Fruit fly (Drosophila melanogaster) whole organism, embryonic: ENCODE data around the gene T48.

ENCODE experiments used
- CG10654 ChIP-seq: fragments of 200-800 bp; sonication (Bioruptor generic); optimal IDR thresholded peaks from 2 replicates; lab custom pipeline; 2016; ENCODE audit warnings: missing biosample characterization, missing genetic modification characterization
- CG11093 ChIP-seq: fragments of 200-800 bp; sonication (Bioruptor generic); IDR thresholded peaks from 3 replicates; pipeline ENCODE4 v1.3.6; 2022; ENCODE audit warnings: missing biosample characterization, missing genetic modification characterization
- CG12219 ChIP-seq: fragments of 200-800 bp; sonication (Bioruptor generic); optimal IDR thresholded peaks from 3 replicates; lab custom pipeline; 2018; ENCODE audit warnings: missing biosample characterization, mild to moderate bottlenecking, missing genetic modification characterization
- CG12391 ChIP-seq: fragments of 200-800 bp; sonication (Bioruptor generic); optimal IDR thresholded peaks from 3 replicates; lab custom pipeline; 2018; ENCODE audit warnings: missing biosample characterization, mild to moderate bottlenecking, missing genetic modification characterization, moderate library complexity
- CG12942 ChIP-seq: fragments of 200-800 bp; sonication (Bioruptor generic); optimal IDR thresholded peaks from 3 replicates; lab custom pipeline; 2016; ENCODE audit warnings: missing biosample characterization, missing genetic modification characterization
- CG13424 ChIP-seq: fragments of 200-800 bp; sonication (Bioruptor generic); optimal IDR thresholded peaks from 2 replicates; lab custom pipeline; 2019; ENCODE audit warnings: missing biosample characterization, mild to moderate bottlenecking, missing genetic modification characterization, moderate library complexity
- CG14050 ChIP-seq: fragments of 200-800 bp; sonication (Bioruptor generic); IDR thresholded peaks from 3 replicates; pipeline ENCODE4 v1.3.6; 2022; ENCODE audit warnings: missing biosample characterization, missing genetic modification characterization
- CG14667 ChIP-seq: fragments of 200-800 bp; sonication (Bioruptor generic); IDR thresholded peaks from 2 replicates; pipeline ENCODE4 v1.3.6; 2022; ENCODE audit warnings: missing biosample characterization, missing genetic modification characterization
- CG15696 ChIP-seq: fragments of 200-800 bp; sonication (Bioruptor generic); optimal IDR thresholded peaks from 2 replicates; lab custom pipeline; 2019; ENCODE audit warnings: missing biosample characterization, mild to moderate bottlenecking, missing genetic modification characterization, moderate library complexity
- CG17328 ChIP-seq: fragments of 200-800 bp; sonication (Bioruptor generic); IDR thresholded peaks from 2 replicates; pipeline ENCODE4 v1.3.6; 2022; ENCODE audit warnings: missing biosample characterization, missing genetic modification characterization
- CG17359 ChIP-seq: fragments of 200-800 bp; sonication (Bioruptor generic); optimal IDR thresholded peaks from 3 replicates; lab custom pipeline; 2018; ENCODE audit warnings: missing biosample characterization, mild to moderate bottlenecking, missing genetic modification characterization, moderate library complexity
- CG17912 ChIP-seq: fragments of 200-800 bp; sonication (Bioruptor generic); optimal IDR thresholded peaks from 2 replicates; lab custom pipeline; 2018; ENCODE audit warnings: missing biosample characterization, mild to moderate bottlenecking, missing genetic modification characterization
- CG31224 ChIP-seq: fragments of 200-800 bp; sonication (Bioruptor generic); IDR thresholded peaks from 2 replicates; pipeline ENCODE4 v1.3.6; 2022; ENCODE audit warnings: missing biosample characterization, missing genetic modification characterization
- CG31365 ChIP-seq: fragments of 200-800 bp; sonication (Bioruptor generic); optimal IDR thresholded peaks from 2 replicates; lab custom pipeline; 2018; ENCODE audit warnings: missing biosample characterization, mild to moderate bottlenecking, missing genetic modification characterization
- CG33213 ChIP-seq: fragments of 200-800 bp; sonication (Bioruptor generic); optimal IDR thresholded peaks from 3 replicates; lab custom pipeline; 2016; ENCODE audit warnings: missing biosample characterization, missing genetic modification characterization
- CG4282 ChIP-seq: fragments of 200-800 bp; sonication (Bioruptor generic); optimal IDR thresholded peaks from 2 replicates; lab custom pipeline; 2016; ENCODE audit warnings: missing biosample characterization, missing genetic modification characterization
- CG4328 ChIP-seq: fragments of 200-800 bp; sonication (Bioruptor generic); optimal IDR thresholded peaks from 3 replicates; lab custom pipeline; 2017; ENCODE audit warnings: missing biosample characterization, missing genetic modification reagents, missing genetic modification characterization
- CG4730 ChIP-seq: fragments of 200-800 bp; sonication (Bioruptor generic); IDR thresholded peaks from 2 replicates; pipeline ENCODE4 v1.3.6; 2022; ENCODE audit warnings: missing biosample characterization, missing genetic modification characterization
- CG6854 ChIP-seq: fragments of 200-800 bp; sonication (Bioruptor generic); optimal IDR thresholded peaks from 3 replicates; lab custom pipeline; 2017; ENCODE audit warnings: missing biosample characterization, mild to moderate bottlenecking, missing genetic modification characterization
- CG7963 ChIP-seq: fragments of 200-800 bp; sonication (Bioruptor generic); IDR thresholded peaks from 3 replicates; pipeline ENCODE4 v1.3.6; 2022; ENCODE audit warnings: missing biosample characterization, missing genetic modification characterization; ENCODE audit not compliant: partially characterized antibody
- CG8924 ChIP-seq: fragments of 200-800 bp; optimal IDR thresholded peaks from 3 replicates; lab custom pipeline; 2019; ENCODE audit warnings: missing biosample characterization, mild to moderate bottlenecking, missing genetic modification characterization, moderate library complexity
- CG9876 ChIP-seq: fragments of 200-800 bp; sonication (Bioruptor generic); optimal IDR thresholded peaks from 2 replicates; lab custom pipeline; 2016; ENCODE audit warnings: missing biosample characterization, missing genetic modification characterization
- CkIIα-i1 ChIP-seq: fragments of 200-800 bp; sonication (Bioruptor generic); IDR thresholded peaks from 2 replicates; pipeline ENCODE4 v1.3.6; 2022; ENCODE audit warnings: missing biosample characterization, missing genetic modification characterization
- D ChIP-seq, 2 experiments: fragments of 200-800 bp in 1 of 2; fragments of >200 bp in 1 of 2; sonication (Bioruptor generic) in 1 of 2; optimal IDR thresholded peaks; 2 replicates in 1 of 2; 3 replicates in 1 of 2; lab custom pipeline; 2017; ENCODE audit warnings: mild to moderate bottlenecking in 1 of 2, missing biosample characterization in 1 of 2, missing genetic modification characterization in 1 of 2, missing genetic modification reagents in 1 of 2
- Fer1 ChIP-seq: fragments of 200-800 bp; sonication (Bioruptor generic); optimal IDR thresholded peaks from 2 replicates; lab custom pipeline; 2017; ENCODE audit warnings: missing biosample characterization, mild to moderate bottlenecking, missing genetic modification characterization
- GATAe ChIP-seq: fragments of 200-800 bp; sonication (Bioruptor generic); conservative IDR thresholded peaks from 2 replicates; pipeline ENCODE4 v1.3.6; 2022; ENCODE audit warnings: missing biosample characterization, missing genetic modification characterization
- HLH3B ChIP-seq: fragments of 200-800 bp; sonication (Bioruptor generic); IDR thresholded peaks from 2 replicates; pipeline ENCODE4 v1.3.6; 2022; ENCODE audit warnings: missing biosample characterization, missing genetic modification characterization
- Hmr ChIP-seq: fragments of 200-800 bp; sonication (Bioruptor generic); optimal IDR thresholded peaks from 3 replicates; lab custom pipeline; 2017; ENCODE audit warnings: mild to moderate bottlenecking, missing biosample characterization, missing genetic modification reagents, missing genetic modification characterization
- Hr78 ChIP-seq, 2 experiments: fragments of 200-800 bp in 1 of 2; fragments of >200 bp in 1 of 2; sonication (Bioruptor generic) in 1 of 2; optimal IDR thresholded peaks; 2 replicates each; lab custom pipeline; 2017 to 2019; ENCODE audit warnings: missing biosample characterization in 2 of 2, missing genetic modification characterization in 2 of 2, mild to moderate bottlenecking in 1 of 2, moderate library complexity in 1 of 2
- Kr ChIP-seq: fragments of 200-800 bp; sonication (Bioruptor generic); optimal IDR thresholded peaks from 2 replicates; lab custom pipeline; 2017; ENCODE audit warnings: missing biosample characterization, mild to moderate bottlenecking, missing genetic modification characterization
- MESR4 ChIP-seq: fragments of 200-800 bp; sonication (Bioruptor generic); optimal IDR thresholded peaks from 2 replicates; lab custom pipeline; 2018; ENCODE audit warnings: missing biosample characterization, mild to moderate bottlenecking, missing genetic modification characterization, moderate library complexity
- Meics ChIP-seq: fragments of 200-800 bp; sonication (Bioruptor generic); optimal IDR thresholded peaks from 2 replicates; lab custom pipeline; 2017; ENCODE audit warnings: missing biosample characterization, mild to moderate bottlenecking, missing genetic modification characterization
- Mes4 ChIP-seq: fragments of 200-800 bp; sonication (Bioruptor generic); optimal IDR thresholded peaks from 2 replicates; lab custom pipeline; 2016; ENCODE audit warnings: missing biosample characterization, missing genetic modification characterization
- Myb ChIP-seq: fragments of 200-800 bp; sonication (Bioruptor generic); optimal IDR thresholded peaks from 2 replicates; lab custom pipeline; 2016; ENCODE audit warnings: missing biosample characterization, missing genetic modification characterization
- Nf-YB ChIP-seq: fragments of 200-800 bp; sonication (Bioruptor generic); optimal IDR thresholded peaks from 3 replicates; lab custom pipeline; 2019; ENCODE audit warnings: missing biosample characterization, mild to moderate bottlenecking, missing genetic modification characterization, moderate library complexity
- Oaz ChIP-seq: fragments of 200-800 bp; sonication (Bioruptor generic); IDR thresholded peaks from 2 replicates; pipeline ENCODE4 v1.3.6; 2022; ENCODE audit warnings: missing biosample characterization, missing genetic modification characterization
- PHDP ChIP-seq: fragments of 200-800 bp; sonication (Bioruptor generic); optimal IDR thresholded peaks from 3 replicates; lab custom pipeline; 2018; ENCODE audit warnings: missing biosample characterization, mild to moderate bottlenecking, missing genetic modification characterization, moderate library complexity
- Ssrp ChIP-seq: fragments of 200-800 bp; sonication (Bioruptor generic); optimal IDR thresholded peaks from 2 replicates; lab custom pipeline; 2018; ENCODE audit warnings: missing biosample characterization, mild to moderate bottlenecking, missing genetic modification characterization, moderate library complexity
- Xrp1 ChIP-seq: fragments of 200-800 bp; sonication (Bioruptor generic); IDR thresholded peaks from 2 replicates; pipeline ENCODE4 v1.3.6; 2022; ENCODE audit warnings: missing biosample characterization, missing genetic modification characterization
- bab2 ChIP-seq: fragments of 200-800 bp; sonication (Bioruptor generic); optimal IDR thresholded peaks from 2 replicates; lab custom pipeline; 2016; ENCODE audit warnings: missing biosample characterization, missing genetic modification characterization
- da ChIP-seq: fragments of 200-800 bp; sonication (Bioruptor generic); optimal IDR thresholded peaks from 2 replicates; lab custom pipeline; 2016; ENCODE audit warnings: missing biosample characterization, missing genetic modification characterization
- disco-r ChIP-seq: fragments of 200-800 bp; sonication (Bioruptor generic); optimal IDR thresholded peaks from 2 replicates; lab custom pipeline; 2016; ENCODE audit warnings: missing biosample characterization, missing genetic modification characterization
- fru ChIP-seq: fragments of >200 bp; optimal IDR thresholded peaks from 2 replicates; lab custom pipeline; 2017
- insv ChIP-seq, 2 experiments: fragments of 200-800 bp; sonication (Bioruptor generic); optimal IDR thresholded peaks; 3 replicates each; lab custom pipeline; 2016 to 2018; ENCODE audit warnings: missing biosample characterization in 2 of 2, missing genetic modification characterization in 2 of 2
- lbe ChIP-seq: fragments of 200-800 bp; sonication (Bioruptor generic); optimal IDR thresholded peaks from 2 replicates; lab custom pipeline; 2016; ENCODE audit warnings: missing biosample characterization, mild to moderate bottlenecking, missing genetic modification characterization
- lmd ChIP-seq: fragments of 200-800 bp; sonication (Bioruptor generic); IDR thresholded peaks from 2 replicates; pipeline ENCODE4 v1.3.6; 2022; ENCODE audit warnings: missing biosample characterization, missing genetic modification characterization
- odd ChIP-seq: fragments of 200-800 bp; sonication (Bioruptor generic); optimal IDR thresholded peaks from 2 replicates; lab custom pipeline; 2017; ENCODE audit warnings: missing biosample characterization, mild to moderate bottlenecking, missing genetic modification characterization
- org-1 ChIP-seq: fragments of 200-800 bp; sonication (Bioruptor generic); optimal IDR thresholded peaks from 2 replicates; lab custom pipeline; 2017; ENCODE audit warnings: missing biosample characterization, missing genetic modification characterization
- repo ChIP-seq: fragments of 200-800 bp; sonication (Bioruptor generic); optimal IDR thresholded peaks from 2 replicates; lab custom pipeline; 2016; ENCODE audit warnings: missing biosample characterization, missing genetic modification characterization
- tup ChIP-seq: fragments of 200-800 bp; sonication (Bioruptor generic); optimal IDR thresholded peaks from 2 replicates; lab custom pipeline; 2016; ENCODE audit warnings: missing biosample characterization, mild to moderate bottlenecking, missing genetic modification characterization, moderate library complexity
- unc-4 ChIP-seq: fragments of 200-800 bp; sonication (Bioruptor generic); IDR thresholded peaks from 2 replicates; pipeline ENCODE4 v1.3.6; 2022; ENCODE audit warnings: missing biosample characterization, missing genetic modification characterization; ENCODE audit not compliant: partially characterized antibody
- zf30C ChIP-seq: fragments of 200-800 bp; sonication (Bioruptor generic); optimal IDR thresholded peaks from 3 replicates; lab custom pipeline; 2018; ENCODE audit warnings: missing biosample characterization, mild to moderate bottlenecking, missing genetic modification characterization

The T48 gene

DNA sequence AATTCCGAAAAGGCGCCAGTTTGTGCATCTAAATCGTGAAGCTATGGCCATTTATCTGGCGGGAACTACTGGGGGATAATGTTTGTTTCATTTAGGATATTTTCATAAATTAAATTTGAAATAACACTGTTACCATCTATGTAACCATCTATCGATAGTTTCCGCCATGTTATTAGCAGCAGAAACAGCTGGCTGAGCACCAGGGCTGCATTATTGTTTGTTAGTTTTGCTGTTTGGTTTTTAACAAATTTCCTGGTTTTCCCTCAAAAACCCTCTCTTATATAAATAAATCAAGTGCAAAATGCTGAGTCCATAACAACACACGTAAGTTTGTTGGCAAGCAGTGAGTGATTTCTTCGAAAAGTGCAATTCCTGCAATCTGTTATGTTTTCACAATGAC is 5.1 kb upstream of the T48 start, which contains the start of gene CG5500 (continued):
- TF ChIP-seq Meics (GFP tag; lab: Kevin White, UChicago) (no peak), CG11093 (GFP tag; lab: Robert Waterston, UW) (no peak), Hmr (GFP tag; lab: Kevin White, UChicago) (no peak), CG15696 (no peak), CG8924 (tag; lab: Kevin White, UChicago) (peak; percentile 41), CG14667 (GFP tag; lab: Robert Waterston, UW) (no peak), Fer1 (no peak), CG17328 (GFP tag; lab: Robert Waterston, UW) (no peak), CG4328 (GFP tag; lab: Kevin White, UChicago) (no peak), org-1 (GFP tag; lab: Kevin White, UChicago) (no peak), CG9876 (GFP tag; lab: Kevin White, UChicago) (no peak), Kr (GFP tag; lab: Kevin White, UChicago) (no peak), CG4730 (no peak), odd (GFP tag; lab: Kevin White, UChicago) (no peak), repo (GFP tag; lab: Kevin White, UChicago) (no peak), D (optimal IDR thresholded peaks at IDR 0.05; lab: Kevin White, UChicago) (no peak), D (GFP tag; optimal IDR thresholded peaks at IDR 0.05; lab: Kevin White, UChicago) (no peak), Xrp1 (GFP tag; lab: Robert Waterston, UW) (no peak), Ssrp (tag; lab: Kevin White, UChicago) (no peak), CG6854 (no peak), fru (lab: Kevin White, UChicago) (no peak), CG17912 (GFP tag; lab: Kevin White, UChicago) (no peak), CG33213 (GFP tag; lab: Kevin White, UChicago) (no peak), Hr78 (GFP tag; optimal IDR thresholded peaks at IDR 0.05; lab: Kevin White, UChicago) (no peak), GATAe (no peak), CG17359 (tag; lab: Kevin White, UChicago) (no peak), insv (GFP tag; optimal IDR thresholded peaks at IDR 0.05; lab: Kevin White, UChicago) (no peak), bab2 (GFP tag; lab: Kevin White, UChicago) (no peak), HLH3B (GFP tag; lab: Robert Waterston, UW) (no peak), CG12391 (tag; lab: Kevin White, UChicago) (no peak), tup (no peak), CG12219 (GFP tag; lab: Kevin White, UChicago) (no peak), unc-4 (GFP tag; lab: Robert Waterston, UW) (peak; percentile 59), da (GFP tag; lab: Kevin White, UChicago) (no peak), disco-r (GFP tag; lab: Kevin White, UChicago) (no peak), CG7963 (GFP tag; lab: Robert Waterston, UW) (no peak), Myb (GFP tag; lab: Kevin White, UChicago) (no peak), CG31365 (tag; lab: Kevin White, UChicago) (no peak), CG31224 (GFP tag; lab: Robert Waterston, UW) (no peak), MESR4 (peak; percentile 52), CG12942 (GFP tag; lab: Kevin White, UChicago) (no peak), Mes4 (GFP tag; lab: Kevin White, UChicago) (no peak), Oaz (no peak), CG13424 (tag; lab: Kevin White, UChicago) (no peak), CG4282 (no peak), CkIIα-i1 (GFP tag; lab: Robert Waterston, UW) (no peak), CG14050 (GFP tag; lab: Robert Waterston, UW) (no peak), lmd (GFP tag; lab: Robert Waterston, UW) (no peak), zf30C (GFP tag; lab: Kevin White, UChicago) (no peak), lbe (GFP tag; lab: Kevin White, UChicago) (no peak), PHDP (tag; lab: Kevin White, UChicago) (peak; percentile 26), CG10654 (no peak), Nf-YB (GFP tag; lab: Kevin White, UChicago) (no peak)
